Fruit fly (Drosophila melanogaster): Measurements from ENCODE around the gene mtd.

mtd gene

dm6 chr3R:5282755-5283359, 67.4 kb downstream of the mtd start (continued):
- no peak for TF ChIP-seq CG4730 (GFP tag; IDR thresholded peaks at IDR 0.05)
- TF ChIP-seq bab2 (GFP tag; optimal IDR thresholded peaks at IDR 0.05): no peak
- TF ChIP-seq Hsf (GFP tag; optimal IDR thresholded peaks at IDR 0.05): no peak
- no peak for TF ChIP-seq sens (GFP tag)
- no peak for TF ChIP-seq Neu2 (GFP tag; optimal IDR thresholded peaks at IDR 0.05; ENCODE audit: borderline replicate concordance)
- 0 out of 2 replicates have a peak, but pooled peaks have one; percentile 16 for TF ChIP-seq CG17612 (GFP tag; IDR thresholded peaks at IDR 0.05)
- TF ChIP-seq CG10209 (GFP tag; optimal IDR thresholded peaks at IDR 0.05): no peak
- TF ChIP-seq ap (GFP tag; IDR thresholded peaks at IDR 0.05): 0 out of 2 replicates have a peak, but pooled peaks have one; percentile 3
- no peak for TF ChIP-seq BEAF-32 (GFP tag; optimal IDR thresholded peaks at IDR 0.05)
- TF ChIP-seq seq (GFP tag; IDR thresholded peaks at IDR 0.05): peak; percentile 39; the same call in 1 of the 2 replicates
- peak; percentile 53; the same call in 1 of the 3 replicates for TF ChIP-seq zfh1 (GFP tag; IDR thresholded peaks at IDR 0.05)
- no peak for TF ChIP-seq CG2875 (GFP tag; optimal IDR thresholded peaks at IDR 0.05)
- peak; percentile 91 for TF ChIP-seq CG11504 (tag; optimal IDR thresholded peaks at IDR 0.05)
- no peak for TF ChIP-seq wor (GFP tag; IDR thresholded peaks at IDR 0.05)
- no peak for TF ChIP-seq usp (GFP tag; optimal IDR thresholded peaks at IDR 0.05)
- TF ChIP-seq CG7556 (GFP tag; optimal IDR thresholded peaks at IDR 0.05): no peak
- TF ChIP-seq amos (GFP tag; IDR thresholded peaks at IDR 0.05; ENCODE audit: partially characterized antibody): peak; percentile 21; the same call in 1 of the 2 replicates
- no peak for TF ChIP-seq CG10147 (GFP tag; optimal IDR thresholded peaks at IDR 0.05)
- no peak for TF ChIP-seq CG11723 (GFP tag; optimal IDR thresholded peaks at IDR 0.05)
- no peak for TF ChIP-seq Atf-2 (GFP tag; optimal IDR thresholded peaks at IDR 0.05)
- TF ChIP-seq CG3995 (GFP tag; optimal IDR thresholded peaks at IDR 0.05): no peak
- TF ChIP-seq toy (GFP tag; IDR thresholded peaks at IDR 0.05): no peak; the same call in 1 of the 2 replicates
- peak; percentile 85 for TF ChIP-seq Med (GFP tag)
- TF ChIP-seq CG1233 (GFP tag; optimal IDR thresholded peaks at IDR 0.05): no peak
- TF ChIP-seq NC2β (GFP tag; optimal IDR thresholded peaks at IDR 0.05): no peak
- peak; percentile 50; the same call in 1 of the 2 replicates for TF ChIP-seq Drgx (GFP tag; IDR thresholded peaks at IDR 0.05)
- no peak for TF ChIP-seq disco-r (GFP tag; optimal IDR thresholded peaks at IDR 0.05)
- no peak for TF ChIP-seq CG13894 (tag; optimal IDR thresholded peaks at IDR 0.05)
- peak; percentile 84 for TF ChIP-seq psq (GFP tag; optimal IDR thresholded peaks at IDR 0.05)
- no peak for TF ChIP-seq CG7271 (tag; optimal IDR thresholded peaks at IDR 0.05)
- TF ChIP-seq H15 (GFP tag; IDR thresholded peaks at IDR 0.05): no peak
- 0 out of 2 replicates have a peak, but pooled peaks have one; percentile 12 for TF ChIP-seq CG14441 (GFP tag; IDR thresholded peaks at IDR 0.05)
- no peak for TF ChIP-seq CG14050 (GFP tag; IDR thresholded peaks at IDR 0.05)
- no peak for TF ChIP-seq CG1792 (GFP tag; optimal IDR thresholded peaks at IDR 0.05)
- no peak for TF ChIP-seq Pdp1 (GFP tag; optimal IDR thresholded peaks at IDR 0.05)
- no peak for TF ChIP-seq Myb (GFP tag; optimal IDR thresholded peaks at IDR 0.05)
- TF ChIP-seq CG6813 (GFP tag; optimal IDR thresholded peaks at IDR 0.05): no peak
- TF ChIP-seq Fer2 (tag; optimal IDR thresholded peaks at IDR 0.05): no peak
- TF ChIP-seq ind (GFP tag; optimal IDR thresholded peaks at IDR 0.05): peak; percentile 3
- TF ChIP-seq bowl (GFP tag; IDR thresholded peaks at IDR 0.05): no peak; the same call in 1 of the 2 replicates
- TF ChIP-seq CG10654 (GFP tag; optimal IDR thresholded peaks at IDR 0.05): no peak
- no peak for TF ChIP-seq Atf3 (GFP tag; optimal IDR thresholded peaks at IDR 0.05)
- no peak for TF ChIP-seq CG4707 (GFP tag; optimal IDR thresholded peaks at IDR 0.05)
- TF ChIP-seq Sox100B (GFP tag; optimal IDR thresholded peaks at IDR 0.05): no peak
- TF ChIP-seq Ada2b (GFP tag; IDR thresholded peaks at IDR 0.05): no peak
- no peak for TF ChIP-seq CG34376 (GFP tag; optimal IDR thresholded peaks at IDR 0.05)
- TF ChIP-seq CG12659 (GFP tag; optimal IDR thresholded peaks at IDR 0.05): no peak
- 0 out of 3 replicates have a peak, but pooled peaks have one; percentile 44 for TF ChIP-seq mld (GFP tag; IDR thresholded peaks at IDR 0.05; ENCODE audit: partially characterized antibody)
- no peak for TF ChIP-seq p53 (GFP tag; optimal IDR thresholded peaks at IDR 0.05)
- peak; percentile 99 for TF ChIP-seq CG15073 (GFP tag; optimal IDR thresholded peaks at IDR 0.05)

Measured in whole organism, embryonic.